Fruit fly (Drosophila melanogaster): ENCODE data around the gene CG6845.

CG6845 gene

dm6 chr3L:109936-110335, 36.3 kb upstream of the CG6845 start (continued):
- TF ChIP-seq inv (GFP tag; IDR thresholded peaks at IDR 0.05; ENCODE audit: partially characterized antibody): no peak
- TF ChIP-seq Elba2 (GFP tag; optimal IDR thresholded peaks at IDR 0.05): no peak
- no peak for TF ChIP-seq Max (GFP tag; optimal IDR thresholded peaks at IDR 0.05)
- no peak for TF ChIP-seq CG14860 (GFP tag; IDR thresholded peaks at IDR 0.05; ENCODE audit: partially characterized antibody)
- no peak for TF ChIP-seq zen2 (GFP tag; IDR thresholded peaks at IDR 0.05; ENCODE audit: partially characterized antibody)
- no peak for TF ChIP-seq btn (GFP tag; optimal IDR thresholded peaks at IDR 0.05)
- TF ChIP-seq Poxn (GFP tag; IDR thresholded peaks at IDR 0.05): no peak
- TF ChIP-seq sisA (GFP tag; IDR thresholded peaks at IDR 0.05): no peak
- TF ChIP-seq ftz-f1 (GFP tag; optimal IDR thresholded peaks at IDR 0.05): no peak
- no peak for TF ChIP-seq Chrac-16 (GFP tag; optimal IDR thresholded peaks at IDR 0.05)
- no peak for TF ChIP-seq fd64A (GFP tag; optimal IDR thresholded peaks at IDR 0.05)
- TF ChIP-seq gsb-n (tag; optimal IDR thresholded peaks at IDR 0.05): peak; percentile 39
- TF ChIP-seq tx (GFP tag; optimal IDR thresholded peaks at IDR 0.05): no peak
- no peak for TF ChIP-seq E2f2 (GFP tag; IDR thresholded peaks at IDR 0.05)
- TF ChIP-seq MESR4 (GFP tag; optimal IDR thresholded peaks at IDR 0.05): no peak
- TF ChIP-seq CG6654 (GFP tag; optimal IDR thresholded peaks at IDR 0.05): no peak
- no peak for TF ChIP-seq sug (tag; optimal IDR thresholded peaks at IDR 0.05)
- TF ChIP-seq CG12071 (GFP tag; optimal IDR thresholded peaks at IDR 0.05): no peak
- no peak for TF ChIP-seq Sry-δ (GFP tag; optimal IDR thresholded peaks at IDR 0.05)
- no peak for TF ChIP-seq CG33213 (GFP tag; optimal IDR thresholded peaks at IDR 0.05)
- no peak for TF ChIP-seq CTCF (GFP tag; optimal IDR thresholded peaks at IDR 0.05)
- TF ChIP-seq emc (GFP tag; optimal IDR thresholded peaks at IDR 0.05): no peak
- peak; percentile 19; the same call in 1 of the 3 replicates for TF ChIP-seq croc (GFP tag; conservative IDR thresholded peaks at IDR 0.05)
- TF ChIP-seq lola (GFP tag; optimal IDR thresholded peaks at IDR 0.05): peak in 1 of 3 experiments; percentile 50
- no peak for TF ChIP-seq nom (GFP tag; optimal IDR thresholded peaks at IDR 0.05)
- peak; percentile 23 for TF ChIP-seq ind (GFP tag; optimal IDR thresholded peaks at IDR 0.05)
- TF ChIP-seq ken (GFP tag; IDR thresholded peaks at IDR 0.05): no peak
- no peak for TF ChIP-seq CG7928 (GFP tag; optimal IDR thresholded peaks at IDR 0.05)
- TF ChIP-seq CG11560 (tag; IDR thresholded peaks at IDR 0.05): no peak
- peak; percentile 38 for TF ChIP-seq CG9727 (GFP tag; optimal IDR thresholded peaks at IDR 0.05)
- TF ChIP-seq tgo (GFP tag; IDR thresholded peaks at IDR 0.05): peak; percentile 34; the same call in 2 of the 3 replicates
- no peak for TF ChIP-seq Lim3 (GFP tag; IDR thresholded peaks at IDR 0.05)
- TF ChIP-seq Gsc (GFP tag; IDR thresholded peaks at IDR 0.05): no peak
- TF ChIP-seq CG2678 (tag; optimal IDR thresholded peaks at IDR 0.05): no peak
- TF ChIP-seq maf-S (GFP tag; optimal IDR thresholded peaks at IDR 0.05): no peak
- no peak for TF ChIP-seq aop (GFP tag; IDR thresholded peaks at IDR 0.05)
- no peak for TF ChIP-seq B-H2 (GFP tag; optimal IDR thresholded peaks at IDR 0.05)
- TF ChIP-seq h (optimal IDR thresholded peaks at IDR 0.05): no peak
- TF ChIP-seq CG11085 (GFP tag; IDR thresholded peaks at IDR 0.05): no peak
- no peak for TF ChIP-seq Fer2 (tag; optimal IDR thresholded peaks at IDR 0.05)
- no peak for TF ChIP-seq hkb (optimal IDR thresholded peaks at IDR 0.05)
- TF ChIP-seq hkb (GFP tag; IDR thresholded peaks at IDR 0.05): no peak
- no peak for TF ChIP-seq TFAM (GFP tag; optimal IDR thresholded peaks at IDR 0.05)
- TF ChIP-seq CG4282 (GFP tag; optimal IDR thresholded peaks at IDR 0.05): no peak
- TF ChIP-seq NC2β (GFP tag; optimal IDR thresholded peaks at IDR 0.05): no peak
- no peak for TF ChIP-seq ham (GFP tag; IDR thresholded peaks at IDR 0.05)
- TF ChIP-seq chm (GFP tag; IDR thresholded peaks at IDR 0.05): no peak
- TF ChIP-seq CG10209 (GFP tag; optimal IDR thresholded peaks at IDR 0.05): no peak
- no peak for TF ChIP-seq CG14050 (GFP tag; IDR thresholded peaks at IDR 0.05)
- no peak for TF ChIP-seq Bdp1 (GFP tag; optimal IDR thresholded peaks at IDR 0.05)
- TF ChIP-seq slp2 (GFP tag; optimal IDR thresholded peaks at IDR 0.05): no peak
- TF ChIP-seq CG17361 (GFP tag; IDR thresholded peaks at IDR 0.05): peak; percentile 63
- no peak for TF ChIP-seq CG8359 (GFP tag; optimal IDR thresholded peaks at IDR 0.05; ENCODE audit: borderline replicate concordance)

Data from whole organism, embryonic.